Fruit fly (Drosophila melanogaster) whole organism, embryonic: ENCODE data around the gene lectin-37Da.

Experiments used
- Aef1 ChIP-seq: fragments of 200-800 bp; sonication (Bioruptor generic); IDR thresholded peaks from 3 replicates; pipeline ENCODE4 v1.3.6; 2022; ENCODE audit warnings: missing biosample characterization, missing genetic modification characterization
- CG10959 ChIP-seq: fragments of 200-800 bp; sonication (Bioruptor generic); IDR thresholded peaks from 2 replicates; pipeline ENCODE4 v1.3.6; 2022; ENCODE audit warnings: missing biosample characterization, missing genetic modification characterization
- CG12744 ChIP-seq: fragments of 200-800 bp; sonication (Bioruptor generic); optimal IDR thresholded peaks from 2 replicates; lab custom pipeline; 2016; ENCODE audit warnings: missing biosample characterization, missing genetic modification characterization
- CG15479 ChIP-seq: fragments of 200-800 bp; sonication (Bioruptor generic); optimal IDR thresholded peaks from 3 replicates; lab custom pipeline; 2019; ENCODE audit warnings: missing biosample characterization, mild to moderate bottlenecking, missing genetic modification characterization, moderate library complexity
- CG16815 ChIP-seq: fragments of 200-800 bp; sonication (Bioruptor generic); optimal IDR thresholded peaks from 3 replicates; lab custom pipeline; 2017; ENCODE audit warnings: missing biosample characterization, mild to moderate bottlenecking, missing genetic modification characterization
- CG17328 ChIP-seq: fragments of 200-800 bp; sonication (Bioruptor generic); IDR thresholded peaks from 2 replicates; pipeline ENCODE4 v1.3.6; 2022; ENCODE audit warnings: missing biosample characterization, missing genetic modification characterization
- CG17361 ChIP-seq: fragments of 200-800 bp; sonication (Bioruptor generic); IDR thresholded peaks from 3 replicates; pipeline ENCODE4 v1.3.6; 2022; ENCODE audit warnings: missing biosample characterization, missing genetic modification characterization
- CG18262 ChIP-seq: fragments of 200-800 bp; optimal IDR thresholded peaks from 3 replicates; lab custom pipeline; 2019; ENCODE audit warnings: missing biosample characterization, mild to moderate bottlenecking, missing genetic modification characterization, moderate library complexity
- CG18619 ChIP-seq: fragments of 200-800 bp; sonication (Bioruptor generic); optimal IDR thresholded peaks from 3 replicates; lab custom pipeline; 2017; ENCODE audit warnings: missing biosample characterization, mild to moderate bottlenecking, missing genetic modification characterization
- CG2129 ChIP-seq: fragments of 200-800 bp; sonication (Bioruptor generic); IDR thresholded peaks from 2 replicates; pipeline ENCODE4 v1.3.6; 2022; ENCODE audit warnings: missing biosample characterization, missing genetic modification characterization; ENCODE audit not compliant: partially characterized antibody
- CG2678 ChIP-seq: fragments of 200-800 bp; sonication (Bioruptor generic); optimal IDR thresholded peaks from 3 replicates; lab custom pipeline; 2019; ENCODE audit warnings: missing biosample characterization, mild to moderate bottlenecking, missing genetic modification characterization, moderate library complexity
- CG33557 ChIP-seq: fragments of 200-800 bp; sonication (Bioruptor generic); optimal IDR thresholded peaks from 2 replicates; lab custom pipeline; 2019; ENCODE audit warnings: missing biosample characterization, mild to moderate bottlenecking, missing genetic modification characterization, moderate library complexity
- CG3847 ChIP-seq: fragments of 200-800 bp; sonication (Bioruptor generic); IDR thresholded peaks from 2 replicates; pipeline ENCODE4 v1.3.6; 2022; ENCODE audit warnings: missing biosample characterization, missing genetic modification characterization
- CG42726 ChIP-seq: fragments of 200-800 bp; sonication (Bioruptor generic); IDR thresholded peaks from 2 replicates; pipeline ENCODE4 v1.3.6; 2022; ENCODE audit warnings: missing biosample characterization, missing genetic modification characterization; ENCODE audit not compliant: partially characterized antibody
- CG8765 ChIP-seq: fragments of 200-800 bp; sonication (Bioruptor generic); IDR thresholded peaks from 2 replicates; pipeline ENCODE4 v1.3.6; 2022; ENCODE audit warnings: missing biosample characterization, missing genetic modification characterization
- CG8924 ChIP-seq: fragments of 200-800 bp; optimal IDR thresholded peaks from 3 replicates; lab custom pipeline; 2019; ENCODE audit warnings: missing biosample characterization, mild to moderate bottlenecking, missing genetic modification characterization, moderate library complexity
- CG9437 ChIP-seq: fragments of 200-800 bp; sonication (Bioruptor generic); optimal IDR thresholded peaks from 2 replicates; lab custom pipeline; 2018; ENCODE audit warnings: missing biosample characterization, mild to moderate bottlenecking, missing genetic modification characterization
- CG9817 ChIP-seq: fragments of 200-800 bp; sonication (Bioruptor generic); optimal IDR thresholded peaks from 2 replicates; lab custom pipeline; 2018; ENCODE audit warnings: missing biosample characterization, mild to moderate bottlenecking, missing genetic modification characterization, moderate library complexity
- CG9876 ChIP-seq: fragments of 200-800 bp; sonication (Bioruptor generic); optimal IDR thresholded peaks from 2 replicates; lab custom pipeline; 2016; ENCODE audit warnings: missing biosample characterization, missing genetic modification characterization
- CoRest ChIP-seq: fragments of 200-800 bp; sonication (Bioruptor generic); optimal IDR thresholded peaks from 3 replicates; lab custom pipeline; 2018; ENCODE audit warnings: missing biosample characterization, mild to moderate bottlenecking, missing genetic modification characterization, moderate library complexity
- Dref ChIP-seq: fragments of 200-800 bp; sonication (Bioruptor generic); IDR thresholded peaks from 2 replicates; pipeline ENCODE4 v1.3.6; 2022; ENCODE audit warnings: missing biosample characterization, missing genetic modification characterization
- HLH54F ChIP-seq: fragments of 200-800 bp; sonication (Bioruptor generic); optimal IDR thresholded peaks from 3 replicates; lab custom pipeline; 2016; ENCODE audit warnings: missing biosample characterization, missing genetic modification characterization
- Hr39 ChIP-seq: fragments of >200 bp; optimal IDR thresholded peaks from 2 replicates; lab custom pipeline; 2017
- NFAT ChIP-seq: fragments of 200-800 bp; sonication (Bioruptor generic); IDR thresholded peaks from 2 replicates; pipeline ENCODE4 v1.3.6; 2022; ENCODE audit warnings: missing biosample characterization, missing genetic modification characterization
- PHDP ChIP-seq: fragments of 200-800 bp; sonication (Bioruptor generic); optimal IDR thresholded peaks from 3 replicates; lab custom pipeline; 2018; ENCODE audit warnings: missing biosample characterization, mild to moderate bottlenecking, missing genetic modification characterization, moderate library complexity
- Poxn ChIP-seq: fragments of 200-800 bp; sonication (Bioruptor generic); IDR thresholded peaks from 2 replicates; pipeline ENCODE4 v1.3.6; 2022; ENCODE audit warnings: missing biosample characterization, missing genetic modification characterization
- Rfx ChIP-seq: fragments of 200-800 bp; sonication (Bioruptor generic); IDR thresholded peaks from 2 replicates; pipeline ENCODE4 v1.3.6; 2022; ENCODE audit warnings: missing biosample characterization, missing genetic modification characterization
- Sin3A ChIP-seq: fragments of >200 bp; optimal IDR thresholded peaks from 2 replicates; lab custom pipeline; 2018
- Taf1 ChIP-seq: fragments of 200-800 bp; sonication (Bioruptor generic); IDR thresholded peaks from 2 replicates; pipeline ENCODE4 v1.3.6; 2022; ENCODE audit warnings: missing biosample characterization, missing genetic modification characterization
- abd-A ChIP-seq: fragments of 200-800 bp; sonication (Bioruptor generic); optimal IDR thresholded peaks from 3 replicates; lab custom pipeline; 2019; ENCODE audit warnings: missing biosample characterization, mild to moderate bottlenecking, missing genetic modification characterization, moderate library complexity
- amos ChIP-seq: fragments of 200-800 bp; sonication (Bioruptor generic); IDR thresholded peaks from 2 replicates; pipeline ENCODE4 v1.3.6; 2022; ENCODE audit warnings: missing biosample characterization, missing genetic modification characterization; ENCODE audit not compliant: partially characterized antibody
- bsh ChIP-seq, 2 experiments: fragments of 200-800 bp; sonication (Bioruptor generic); optimal IDR thresholded peaks; 2 replicates each; lab custom pipeline; 2017 to 2018; ENCODE audit warnings: mild to moderate bottlenecking in 2 of 2, missing biosample characterization in 2 of 2, missing genetic modification characterization in 2 of 2, moderate library complexity in 1 of 2
- cas ChIP-seq: fragments of 200-800 bp; sonication (Bioruptor generic); IDR thresholded peaks from 2 replicates; pipeline ENCODE4 v1.3.6; 2022; ENCODE audit warnings: missing biosample characterization, missing genetic modification characterization
- cg ChIP-seq: fragments of 200-800 bp; sonication (Bioruptor generic); optimal IDR thresholded peaks from 3 replicates; lab custom pipeline; 2019; ENCODE audit warnings: missing biosample characterization, mild to moderate bottlenecking, missing genetic modification characterization, moderate library complexity
- corto ChIP-seq: fragments of 200-800 bp; sonication (Bioruptor generic); optimal IDR thresholded peaks from 2 replicates; lab custom pipeline; 2016; ENCODE audit warnings: missing biosample characterization, mild to moderate bottlenecking, missing genetic modification characterization, moderate library complexity
- croc ChIP-seq: fragments of 200-800 bp; sonication (Bioruptor generic); conservative IDR thresholded peaks from 3 replicates; pipeline ENCODE4 v1.3.6; 2022; ENCODE audit warnings: missing biosample characterization, missing genetic modification characterization
- esg ChIP-seq: fragments of 200-800 bp; sonication (Bioruptor generic); conservative IDR thresholded peaks from 2 replicates; pipeline ENCODE4 v1.3.6; 2022; ENCODE audit warnings: missing biosample characterization, missing genetic modification characterization
- eve ChIP-seq, 2 experiments: fragments of >200 bp; optimal IDR thresholded peaks; 2 replicates each; lab custom pipeline; 2017; ENCODE audit warnings: missing biosample characterization in 2 of 2, missing genetic modification characterization in 2 of 2
- fu2 ChIP-seq: fragments of 200-800 bp; sonication (Bioruptor generic); optimal IDR thresholded peaks from 2 replicates; lab custom pipeline; 2016; ENCODE audit warnings: missing biosample characterization, missing genetic modification characterization
- gsb ChIP-seq: fragments of 200-800 bp; sonication (Bioruptor generic); IDR thresholded peaks from 2 replicates; pipeline ENCODE4 v1.3.6; 2022; ENCODE audit warnings: missing biosample characterization, missing genetic modification characterization
- lov ChIP-seq, 2 experiments: fragments of 200-800 bp in 1 of 2; fragments of >200 bp in 1 of 2; sonication (Bioruptor generic) in 1 of 2; IDR thresholded peaks in 1 of 2; optimal IDR thresholded peaks in 1 of 2; 2 replicates in 1 of 2; 3 replicates in 1 of 2; pipeline versions ENCODE4 v1.3.6 to Lab custom; 2017 to 2022; ENCODE audit warnings: missing biosample characterization in 1 of 2, missing genetic modification characterization in 1 of 2
- nerfin-1 ChIP-seq: fragments of 200-800 bp; sonication (Bioruptor generic); optimal IDR thresholded peaks from 3 replicates; lab custom pipeline; 2019; ENCODE audit warnings: missing biosample characterization, mild to moderate bottlenecking, missing genetic modification characterization, moderate library complexity
- nmo ChIP-seq: fragments of 200-800 bp; sonication (Bioruptor generic); optimal IDR thresholded peaks from 2 replicates; lab custom pipeline; 2018; ENCODE audit warnings: missing biosample characterization, mild to moderate bottlenecking, missing genetic modification characterization, moderate library complexity
- pho ChIP-seq: fragments of 200-800 bp; sonication (Bioruptor generic); optimal IDR thresholded peaks from 2 replicates; lab custom pipeline; 2016; ENCODE audit warnings: missing biosample characterization, missing genetic modification characterization
- sens ChIP-seq: fragments of 200-800 bp; sonication (Bioruptor generic); peaks from one replicate; lab custom pipeline; 2016; ENCODE audit warnings: missing biosample characterization, missing genetic modification characterization
- sim ChIP-seq: fragments of 200-800 bp; sonication (Bioruptor generic); IDR thresholded peaks from 2 replicates; pipeline ENCODE4 v1.3.6; 2022; ENCODE audit warnings: missing biosample characterization, missing genetic modification characterization
- so ChIP-seq: fragments of 200-800 bp; sonication (Bioruptor generic); IDR thresholded peaks from 3 replicates; pipeline ENCODE4 v1.3.6; 2022; ENCODE audit warnings: missing biosample characterization, missing genetic modification characterization
- sob ChIP-seq: fragments of 200-800 bp; sonication (Bioruptor generic); IDR thresholded peaks from 2 replicates; pipeline ENCODE4 v1.3.6; 2022; ENCODE audit warnings: missing biosample characterization, missing genetic modification characterization
- sqz ChIP-seq: fragments of 200-800 bp; sonication (Bioruptor generic); optimal IDR thresholded peaks from 3 replicates; lab custom pipeline; 2018; ENCODE audit warnings: missing biosample characterization, mild to moderate bottlenecking, missing genetic modification characterization
- ttk ChIP-seq: fragments of 200-800 bp; sonication (Bioruptor generic); IDR thresholded peaks from 2 replicates; pipeline ENCODE4 v2.1.2; 2022; ENCODE audit warnings: missing biosample characterization, missing genetic modification characterization
- z ChIP-seq: fragments of 200-800 bp; sonication (Bioruptor generic); IDR thresholded peaks from 3 replicates; pipeline ENCODE4 v1.3.6; 2022; ENCODE audit warnings: missing biosample characterization, missing genetic modification characterization

lectin-37Da gene

DNA sequence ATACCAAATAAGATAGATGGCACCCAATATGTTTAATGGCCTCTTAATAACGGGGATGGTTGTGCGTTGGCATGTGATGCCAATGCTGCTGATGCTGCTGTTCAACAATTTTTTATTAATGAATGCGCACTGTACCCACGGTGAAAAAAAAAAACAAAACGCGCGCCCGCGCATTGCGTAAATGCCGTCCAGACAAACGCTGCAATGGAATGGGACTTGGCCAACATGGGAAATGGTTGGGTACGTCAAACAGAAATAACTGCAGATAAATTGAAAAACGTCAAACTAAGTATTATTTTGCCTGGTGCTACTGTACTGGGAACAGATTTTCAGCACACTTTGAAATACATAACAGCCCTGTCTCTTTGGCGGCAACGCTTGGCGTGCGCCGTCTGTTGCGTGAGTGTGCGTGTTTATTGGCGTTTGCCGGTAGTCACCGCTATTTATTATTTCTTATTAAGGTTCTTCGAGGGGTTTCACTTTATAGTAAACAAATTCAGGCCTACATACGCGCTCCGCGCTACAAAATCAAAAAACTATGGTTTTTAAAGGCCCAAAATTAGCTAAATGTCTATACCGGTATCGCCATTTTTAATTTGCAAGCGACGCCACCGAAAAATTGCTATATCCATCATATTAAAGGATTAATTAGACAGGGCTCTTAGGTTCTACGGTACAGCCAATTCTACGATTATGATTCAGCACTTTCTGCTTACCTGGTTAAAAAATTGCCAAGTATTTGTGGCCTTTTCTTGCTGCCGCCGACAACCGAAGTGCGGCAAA lies 34.6 kb downstream of the lectin-37Da start (continued):
- no peak for TF ChIP-seq CG16815
- TF ChIP-seq CG17328: no peak
- TF ChIP-seq Rfx (GFP tag; lab: Robert Waterston, UW): peak; percentile 49
- no peak for TF ChIP-seq corto (GFP tag; lab: Kevin White, UChicago)
- TF ChIP-seq z (GFP tag; lab: Robert Waterston, UW): no peak
- TF ChIP-seq Sin3A: no peak
- peak; percentile 76 for TF ChIP-seq CG15479 (GFP tag; lab: Kevin White, UChicago)
- TF ChIP-seq Poxn (GFP tag; lab: Robert Waterston, UW): no peak
- TF ChIP-seq bsh (GFP tag; optimal IDR thresholded peaks at IDR 0.05; lab: Kevin White, UChicago): peak in 1 of 2 experiments; percentile 13
- TF ChIP-seq abd-A (tag; lab: Kevin White, UChicago): no peak
- TF ChIP-seq ttk (GFP tag; lab: Robert Waterston, UW): no peak
- no peak for TF ChIP-seq CG42726 (GFP tag; lab: Robert Waterston, UW)
- TF ChIP-seq CG2129 (GFP tag; lab: Robert Waterston, UW): no peak
- 0 out of 2 replicates have a peak, but pooled peaks have one; percentile 29 for TF ChIP-seq sob
- TF ChIP-seq amos: peak; percentile 7; the same call in 1 of the 2 replicates
- no peak for TF ChIP-seq NFAT (GFP tag; lab: Robert Waterston, UW)
- TF ChIP-seq nerfin-1: peak; percentile 97
- no peak for TF ChIP-seq nmo (GFP tag; lab: Kevin White, UChicago)
- no peak for TF ChIP-seq Aef1 (GFP tag; lab: Robert Waterston, UW)
- no peak for TF ChIP-seq CG33557
- TF ChIP-seq PHDP (tag; lab: Kevin White, UChicago): no peak
- no peak for TF ChIP-seq CG8924 (tag; lab: Kevin White, UChicago)
- TF ChIP-seq CG9817: no peak
- TF ChIP-seq CG8765 (GFP tag; lab: Robert Waterston, UW): no peak
- no peak for TF ChIP-seq Hr39 (lab: Kevin White, UChicago)
- TF ChIP-seq sens (GFP tag; lab: Kevin White, UChicago): peak; percentile 74
- TF ChIP-seq so (GFP tag; lab: Robert Waterston, UW): no peak
- TF ChIP-seq HLH54F (GFP tag; lab: Kevin White, UChicago): no peak
- TF ChIP-seq CG18262: no peak
- no peak for TF ChIP-seq cas (GFP tag; lab: Robert Waterston, UW)
- peak; percentile 85 for TF ChIP-seq cg (GFP tag; lab: Kevin White, UChicago)
- no peak for TF ChIP-seq CG9437 (GFP tag; lab: Kevin White, UChicago)
- no peak for TF ChIP-seq Taf1 (GFP tag; lab: Robert Waterston, UW)
- peak; percentile 1 for TF ChIP-seq CoRest (tag; lab: Kevin White, UChicago)
- no peak for TF ChIP-seq CG12744
- TF ChIP-seq CG9876 (GFP tag; lab: Kevin White, UChicago): no peak
- no peak for TF ChIP-seq eve (GFP tag; optimal IDR thresholded peaks at IDR 0.05; lab: Kevin White, UChicago)
- no peak for TF ChIP-seq CG2678 (tag; lab: Kevin White, UChicago)
- no peak for TF ChIP-seq fu2 (GFP tag; lab: Kevin White, UChicago)
- TF ChIP-seq esg (GFP tag; lab: Robert Waterston, UW): no peak
- no peak for TF ChIP-seq CG10959 (GFP tag; lab: Robert Waterston, UW)
- TF ChIP-seq sqz: peak; percentile 80
- TF ChIP-seq Dref (GFP tag; lab: Robert Waterston, UW): no peak
- TF ChIP-seq CG3847: no peak
- no peak for TF ChIP-seq pho (GFP tag; lab: Kevin White, UChicago)
- no peak for TF ChIP-seq sim (GFP tag; lab: Robert Waterston, UW)
- no peak for TF ChIP-seq lov (optimal IDR thresholded peaks at IDR 0.05; lab: Kevin White, UChicago)
- no peak for TF ChIP-seq lov (GFP tag; IDR thresholded peaks at IDR 0.05; lab: Robert Waterston, UW)
- no peak for TF ChIP-seq CG18619 (GFP tag; lab: Kevin White, UChicago)
- TF ChIP-seq gsb (GFP tag; lab: Robert Waterston, UW): no peak
- TF ChIP-seq CG17361 (GFP tag; lab: Robert Waterston, UW): no peak
- TF ChIP-seq croc: no peak
